Worm (Caenorhabditis elegans): ENCODE data around the gene F52E1.5.

DNA sequence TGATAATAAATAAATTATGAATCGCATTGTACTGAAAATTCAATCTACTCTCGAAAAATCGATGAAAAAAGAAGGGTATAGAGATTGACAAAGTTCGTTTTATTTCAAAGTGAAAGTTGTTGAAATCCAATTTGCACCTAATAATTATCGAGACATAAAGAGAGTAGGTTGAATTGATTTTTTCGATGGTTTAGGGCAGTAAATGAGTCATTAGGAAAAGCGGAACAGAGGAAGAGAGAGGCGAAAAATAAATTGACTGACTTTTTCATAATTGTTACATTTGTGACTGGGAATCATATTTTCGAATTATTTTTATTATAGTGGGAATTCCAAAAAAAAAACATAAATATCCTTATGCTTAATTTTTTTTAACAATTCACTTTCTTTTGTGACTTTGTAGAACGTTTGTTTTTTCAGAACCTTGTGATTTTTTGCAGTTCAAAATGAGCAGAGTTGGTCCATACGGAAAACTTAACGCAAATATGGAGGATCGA, 15.1 kb downstream of the F52E1.5 start, which contains the start of the genes pho-6 and F52E1.3:
- TF ChIP-seq fos-1 (tag; optimal IDR thresholded peaks at IDR 0.05) (no peak), unc-39 (tag; optimal IDR thresholded peaks at IDR 0.05) (no peak), ceh-82 (tag; optimal IDR thresholded peaks at IDR 0.05) (no peak), lin-13 (GFP tag; optimal IDR thresholded peaks at IDR 0.05) (no peak), dpl-1 (GFP tag; optimal IDR thresholded peaks at IDR 0.05) (no peak), nhr-28 (tag; optimal IDR thresholded peaks at IDR 0.05) (no peak), jun-1 (tag; optimal IDR thresholded peaks at IDR 0.05) (no peak), nhr-237 (tag; optimal IDR thresholded peaks at IDR 0.05) (no peak), mxl-2 (GFP tag; conservative IDR thresholded peaks at IDR 0.05) (no peak)
